Fruit fly (Drosophila melanogaster) S2 (cell line): ENCODE data around the gene ras.

ENCODE experiments used
- CG8478 ChIP-seq: fragments of >200 bp; optimal IDR thresholded peaks from 2 replicates; lab custom pipeline; 2018
- CTCF ChIP-seq, 2 experiments: fragments of >200 bp; optimal IDR thresholded peaks; 2 replicates each; lab custom pipeline; 2018

DNA sequence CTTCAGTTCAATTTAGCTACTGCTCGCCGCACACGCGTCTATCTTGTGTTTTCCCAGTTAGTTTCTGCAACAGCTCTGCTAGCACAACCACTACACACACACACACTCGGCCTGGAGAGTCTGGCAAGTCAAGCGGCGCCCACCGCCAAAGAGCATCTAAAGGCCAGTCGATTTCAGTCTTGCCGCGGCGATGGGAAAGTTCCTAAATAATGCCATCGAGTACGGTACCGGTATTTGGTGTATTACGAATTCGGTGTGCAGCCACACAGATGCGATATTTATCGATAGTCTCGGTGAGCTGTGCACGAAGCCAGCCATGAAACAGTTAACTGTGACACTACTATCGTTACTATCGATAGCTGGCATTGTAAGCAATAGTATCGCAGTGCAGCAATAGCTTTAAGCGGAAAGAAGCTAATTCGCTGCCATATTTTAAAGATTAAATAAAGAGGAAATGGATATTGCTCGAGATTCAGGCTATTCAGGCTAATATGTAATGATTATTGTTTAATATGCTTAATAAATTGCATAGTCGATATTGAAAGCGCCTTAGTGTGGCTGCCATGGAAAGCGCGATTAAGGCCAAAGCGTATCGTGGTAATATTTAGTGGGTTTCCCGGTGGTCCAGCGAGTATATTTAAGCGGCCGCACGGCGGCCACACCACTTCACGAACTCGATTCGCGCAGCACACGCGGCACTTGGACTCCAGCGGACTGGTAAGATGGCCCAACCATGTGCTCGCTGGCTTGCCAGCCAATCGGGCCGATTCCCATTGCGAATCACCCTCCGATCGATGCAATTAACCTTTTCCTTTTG lies 679 bp downstream of the ras start, which contains the start of gene stx:
- TF ChIP-seq CTCF (optimal IDR thresholded peaks at IDR 0.05; lab: Kevin White, UChicago) (peak in 1 of 2 experiments; percentile 28), CG8478 (lab: Kevin White, UChicago) (no peak)
